Fruit fly (Drosophila melanogaster) whole organism, embryonic: ENCODE results near the gene CG12035.

ENCODE experiments used
- Aef1 ChIP-seq: fragments of 200-800 bp; sonication (Bioruptor generic); IDR thresholded peaks from 3 replicates; pipeline ENCODE4 v1.3.6; 2022; ENCODE audit warnings: missing biosample characterization, missing genetic modification characterization
- Atf6 ChIP-seq: fragments of 200-800 bp; sonication (Bioruptor generic); IDR thresholded peaks from 2 replicates; pipeline ENCODE4 v1.3.6; 2022; ENCODE audit warnings: missing biosample characterization, missing genetic modification characterization
- B-H2 ChIP-seq: fragments of 200-800 bp; sonication (Bioruptor generic); optimal IDR thresholded peaks from 2 replicates; lab custom pipeline; 2018; ENCODE audit warnings: missing biosample characterization, mild to moderate bottlenecking, missing genetic modification characterization
- Bgb ChIP-seq: fragments of 200-800 bp; sonication (Bioruptor generic); IDR thresholded peaks from 2 replicates; pipeline ENCODE4 v1.3.6; 2022; ENCODE audit warnings: missing biosample characterization, missing genetic modification characterization; ENCODE audit not compliant: partially characterized antibody
- CG12071 ChIP-seq: fragments of 200-800 bp; sonication (Bioruptor generic); optimal IDR thresholded peaks from 3 replicates; lab custom pipeline; 2018; ENCODE audit warnings: missing biosample characterization, mild to moderate bottlenecking, missing genetic modification characterization
- CG1603 ChIP-seq: fragments of 200-800 bp; sonication (Bioruptor generic); optimal IDR thresholded peaks from 2 replicates; lab custom pipeline; 2019; ENCODE audit warnings: missing biosample characterization, mild to moderate bottlenecking, missing genetic modification characterization, moderate library complexity
- CG17328 ChIP-seq: fragments of 200-800 bp; sonication (Bioruptor generic); IDR thresholded peaks from 2 replicates; pipeline ENCODE4 v1.3.6; 2022; ENCODE audit warnings: missing biosample characterization, missing genetic modification characterization
- CG17359 ChIP-seq: fragments of 200-800 bp; sonication (Bioruptor generic); optimal IDR thresholded peaks from 3 replicates; lab custom pipeline; 2018; ENCODE audit warnings: missing biosample characterization, mild to moderate bottlenecking, missing genetic modification characterization, moderate library complexity
- CG17612 ChIP-seq: fragments of 200-800 bp; sonication (Bioruptor generic); IDR thresholded peaks from 2 replicates; pipeline ENCODE4 v1.3.6; 2022; ENCODE audit warnings: missing biosample characterization, missing genetic modification characterization
- CG17802 ChIP-seq: fragments of 200-800 bp; sonication (Bioruptor generic); optimal IDR thresholded peaks from 2 replicates; lab custom pipeline; 2018; ENCODE audit warnings: missing biosample characterization, mild to moderate bottlenecking, missing genetic modification characterization, moderate library complexity
- CG1832 ChIP-seq: fragments of 200-800 bp; sonication (Bioruptor generic); optimal IDR thresholded peaks from 2 replicates; lab custom pipeline; 2017; ENCODE audit warnings: missing biosample characterization, mild to moderate bottlenecking, missing genetic modification characterization, inconsistent platforms
- CG18599 ChIP-seq: fragments of 200-800 bp; sonication (Bioruptor generic); optimal IDR thresholded peaks from 3 replicates; lab custom pipeline; 2017; ENCODE audit warnings: missing biosample characterization, missing genetic modification characterization, mild to moderate bottlenecking, moderate library complexity, missing genetic modification reagents
- CG32772 ChIP-seq: fragments of 200-800 bp; sonication (Bioruptor generic); IDR thresholded peaks from 2 replicates; pipeline ENCODE4 v1.3.6; 2022; ENCODE audit warnings: missing biosample characterization, missing genetic modification characterization
- CG34422 ChIP-seq: fragments of 200-800 bp; sonication (Bioruptor generic); IDR thresholded peaks from 3 replicates; pipeline ENCODE4 v1.3.6; 2022; ENCODE audit warnings: missing biosample characterization, missing genetic modification characterization
- CG43689 ChIP-seq: fragments of 200-800 bp; sonication (Bioruptor generic); IDR thresholded peaks from 2 replicates; pipeline ENCODE4 v1.3.6; 2022; ENCODE audit warnings: missing biosample characterization, missing genetic modification characterization
- CG6765 ChIP-seq: fragments of 200-800 bp; sonication (Bioruptor generic); optimal IDR thresholded peaks from 3 replicates; lab custom pipeline; 2017; ENCODE audit warnings: missing biosample characterization, mild to moderate bottlenecking, missing genetic modification characterization
- CG7786 ChIP-seq: fragments of 200-800 bp; sonication (Bioruptor generic); optimal IDR thresholded peaks from 2 replicates; lab custom pipeline; 2016; ENCODE audit warnings: missing biosample characterization, missing genetic modification characterization
- CG8089 ChIP-seq: fragments of 200-800 bp; sonication (Bioruptor generic); optimal IDR thresholded peaks from 3 replicates; lab custom pipeline; 2016; ENCODE audit warnings: missing biosample characterization, missing genetic modification characterization
- CG9215 ChIP-seq: fragments of 200-800 bp; sonication (Bioruptor generic); IDR thresholded peaks from 2 replicates; pipeline ENCODE4 v1.3.6; 2022; ENCODE audit warnings: missing biosample characterization, missing genetic modification characterization
- CoRest ChIP-seq: fragments of 200-800 bp; sonication (Bioruptor generic); optimal IDR thresholded peaks from 3 replicates; lab custom pipeline; 2018; ENCODE audit warnings: missing biosample characterization, mild to moderate bottlenecking, missing genetic modification characterization, moderate library complexity
- CrebB ChIP-seq: fragments of 200-800 bp; sonication (Bioruptor generic); optimal IDR thresholded peaks from 3 replicates; lab custom pipeline; 2018; ENCODE audit warnings: missing biosample characterization, mild to moderate bottlenecking, missing genetic modification characterization
- Dad ChIP-seq: fragments of 200-800 bp; sonication (Bioruptor generic); optimal IDR thresholded peaks from 3 replicates; lab custom pipeline; 2016; ENCODE audit warnings: missing biosample characterization, missing genetic modification characterization
- GATAe ChIP-seq: fragments of 200-800 bp; sonication (Bioruptor generic); conservative IDR thresholded peaks from 2 replicates; pipeline ENCODE4 v1.3.6; 2022; ENCODE audit warnings: missing biosample characterization, missing genetic modification characterization
- Gsc ChIP-seq: fragments of 200-800 bp; sonication (Bioruptor generic); IDR thresholded peaks from 2 replicates; pipeline ENCODE4 v1.3.6; 2022; ENCODE audit warnings: missing biosample characterization, missing genetic modification characterization
- HLH4C ChIP-seq: fragments of 200-800 bp; sonication (Bioruptor generic); IDR thresholded peaks from 3 replicates; pipeline ENCODE4 v1.3.6; 2022; ENCODE audit warnings: missing biosample characterization, missing genetic modification characterization; ENCODE audit not compliant: partially characterized antibody
- Hsf ChIP-seq: fragments of 200-800 bp; sonication (Bioruptor generic); optimal IDR thresholded peaks from 3 replicates; lab custom pipeline; 2016; ENCODE audit warnings: missing biosample characterization, missing genetic modification characterization
- MESR4 ChIP-seq: fragments of 200-800 bp; sonication (Bioruptor generic); optimal IDR thresholded peaks from 2 replicates; lab custom pipeline; 2018; ENCODE audit warnings: missing biosample characterization, mild to moderate bottlenecking, missing genetic modification characterization, moderate library complexity
- Mad ChIP-seq: fragments of 200-800 bp; sonication (Bioruptor generic); optimal IDR thresholded peaks from 2 replicates; lab custom pipeline; 2016; ENCODE audit warnings: missing biosample characterization, missing genetic modification characterization
- Rfx ChIP-seq: fragments of 200-800 bp; sonication (Bioruptor generic); IDR thresholded peaks from 2 replicates; pipeline ENCODE4 v1.3.6; 2022; ENCODE audit warnings: missing biosample characterization, missing genetic modification characterization
- Sox100B ChIP-seq: fragments of 200-800 bp; sonication (Bioruptor generic); optimal IDR thresholded peaks from 3 replicates; lab custom pipeline; 2018; ENCODE audit warnings: missing biosample characterization, mild to moderate bottlenecking, missing genetic modification characterization
- Sry-δ ChIP-seq: fragments of 200-800 bp; sonication (Bioruptor generic); optimal IDR thresholded peaks from 2 replicates; lab custom pipeline; 2016; ENCODE audit warnings: missing biosample characterization, missing genetic modification characterization
- Ssrp ChIP-seq: fragments of 200-800 bp; sonication (Bioruptor generic); optimal IDR thresholded peaks from 2 replicates; lab custom pipeline; 2018; ENCODE audit warnings: missing biosample characterization, mild to moderate bottlenecking, missing genetic modification characterization, moderate library complexity
- Stat92E ChIP-seq, 3 experiments: fragments of >200 bp in 2 of 3; fragments of 200-800 bp in 1 of 3; sonication (Bioruptor generic) in 1 of 3; optimal IDR thresholded peaks; 2 replicates each; lab custom pipeline; 2017 to 2019; ENCODE audit warnings: missing biosample characterization in 3 of 3, missing genetic modification characterization in 3 of 3, mild to moderate bottlenecking in 1 of 3, moderate library complexity in 1 of 3
- YL-1 ChIP-seq: fragments of 200-800 bp; sonication (Bioruptor generic); optimal IDR thresholded peaks from 3 replicates; lab custom pipeline; 2017; ENCODE audit warnings: missing biosample characterization, mild to moderate bottlenecking, missing genetic modification characterization
- disco-r ChIP-seq: fragments of 200-800 bp; sonication (Bioruptor generic); optimal IDR thresholded peaks from 2 replicates; lab custom pipeline; 2016; ENCODE audit warnings: missing biosample characterization, missing genetic modification characterization
- dpn ChIP-seq, 2 experiments: fragments of 200-800 bp; sonication (Bioruptor generic); optimal IDR thresholded peaks; 3 replicates each; lab custom pipeline; 2016; ENCODE audit warnings: missing biosample characterization in 2 of 2, missing genetic modification characterization in 2 of 2
- fd3F ChIP-seq: fragments of 200-800 bp; sonication (Bioruptor generic); optimal IDR thresholded peaks from 2 replicates; lab custom pipeline; 2018; ENCODE audit warnings: missing biosample characterization, mild to moderate bottlenecking, missing genetic modification characterization, moderate library complexity
- luna ChIP-seq: fragments of 200-800 bp; sonication (Bioruptor generic); optimal IDR thresholded peaks from 2 replicates; lab custom pipeline; 2016; ENCODE audit warnings: missing biosample characterization, missing genetic modification characterization
- mld ChIP-seq: fragments of 200-800 bp; sonication (Bioruptor generic); IDR thresholded peaks from 3 replicates; pipeline ENCODE4 v1.3.6; 2022; ENCODE audit warnings: missing biosample characterization, missing genetic modification characterization; ENCODE audit not compliant: partially characterized antibody
- nmo ChIP-seq: fragments of 200-800 bp; sonication (Bioruptor generic); optimal IDR thresholded peaks from 2 replicates; lab custom pipeline; 2018; ENCODE audit warnings: missing biosample characterization, mild to moderate bottlenecking, missing genetic modification characterization, moderate library complexity
- odd ChIP-seq: fragments of 200-800 bp; sonication (Bioruptor generic); optimal IDR thresholded peaks from 2 replicates; lab custom pipeline; 2017; ENCODE audit warnings: missing biosample characterization, mild to moderate bottlenecking, missing genetic modification characterization
- pan ChIP-seq, 4 experiments: fragments of >200 bp in 3 of 4; fragments of 200-800 bp in 1 of 4; sonication (Bioruptor generic) in 1 of 4; optimal IDR thresholded peaks in 3 of 4; IDR thresholded peaks in 1 of 4; 2 replicates each; pipeline versions ENCODE4 v1.3.6 to Lab custom; 2017 to 2022; ENCODE audit warnings: missing biosample characterization in 2 of 4, missing genetic modification characterization in 2 of 4, mixed read lengths in 1 of 4
- run ChIP-seq: fragments of 200-800 bp; sonication (Bioruptor generic); optimal IDR thresholded peaks from 3 replicates; lab custom pipeline; 2018; ENCODE audit warnings: missing biosample characterization, mild to moderate bottlenecking, missing genetic modification characterization
- sim ChIP-seq: fragments of 200-800 bp; sonication (Bioruptor generic); IDR thresholded peaks from 2 replicates; pipeline ENCODE4 v1.3.6; 2022; ENCODE audit warnings: missing biosample characterization, missing genetic modification characterization
- sisA ChIP-seq: fragments of 200-800 bp; sonication (Bioruptor generic); IDR thresholded peaks from 2 replicates; pipeline ENCODE4 v1.3.6; 2022; ENCODE audit warnings: missing biosample characterization, missing genetic modification characterization
- slou ChIP-seq: fragments of 200-800 bp; sonication (Bioruptor generic); optimal IDR thresholded peaks from 3 replicates; lab custom pipeline; 2016; ENCODE audit warnings: missing biosample characterization, missing genetic modification characterization
- sob ChIP-seq: fragments of 200-800 bp; sonication (Bioruptor generic); IDR thresholded peaks from 2 replicates; pipeline ENCODE4 v1.3.6; 2022; ENCODE audit warnings: missing biosample characterization, missing genetic modification characterization
- toy ChIP-seq: fragments of 200-800 bp; sonication (Bioruptor generic); IDR thresholded peaks from 2 replicates; pipeline ENCODE4 v1.3.6; 2022; ENCODE audit warnings: missing biosample characterization, missing genetic modification characterization
- tup ChIP-seq: fragments of 200-800 bp; sonication (Bioruptor generic); optimal IDR thresholded peaks from 2 replicates; lab custom pipeline; 2016; ENCODE audit warnings: missing biosample characterization, mild to moderate bottlenecking, missing genetic modification characterization, moderate library complexity
- vfl ChIP-seq: fragments of 200-800 bp; sonication (Bioruptor generic); optimal IDR thresholded peaks from 2 replicates; lab custom pipeline; 2016; ENCODE audit warnings: missing biosample characterization, missing genetic modification characterization
- yki ChIP-seq: fragments of >200 bp; optimal IDR thresholded peaks from 3 replicates; lab custom pipeline; 2018
- zfh2 ChIP-seq: fragments of 200-800 bp; sonication (Bioruptor generic); optimal IDR thresholded peaks from 2 replicates; lab custom pipeline; 2016; ENCODE audit warnings: missing biosample characterization, missing genetic modification characterization

Gene CG12035

DNA sequence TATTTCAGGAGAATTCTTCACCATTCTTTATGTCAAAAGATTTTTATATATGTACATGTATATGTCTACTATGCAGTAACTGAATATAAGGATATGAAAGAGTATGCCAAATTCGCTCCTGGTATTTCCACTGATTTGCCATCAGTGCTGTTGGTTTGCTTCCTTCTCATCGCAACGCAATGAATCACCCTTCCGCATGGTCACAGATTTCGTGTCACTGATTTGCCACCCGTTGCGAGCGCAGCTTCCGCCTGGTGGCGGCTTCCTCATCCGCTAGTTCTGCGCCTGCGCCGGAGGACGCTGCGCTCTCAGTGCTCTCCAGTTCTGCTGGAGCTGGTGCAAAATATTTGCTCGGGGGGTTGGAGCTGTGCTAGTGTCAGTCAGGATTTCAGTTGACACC is 24.0 kb downstream of the CG12035 start (continued):
- no peak for TF ChIP-seq odd (GFP tag; lab: Kevin White, UChicago)
- no peak for TF ChIP-seq fd3F
- no peak for TF ChIP-seq Gsc
- TF ChIP-seq luna (GFP tag; lab: Kevin White, UChicago), result no peak
- TF ChIP-seq pan (optimal IDR thresholded peaks at IDR 0.05; lab: Kevin White, UChicago), result no peak
- TF ChIP-seq pan (GFP tag; optimal IDR thresholded peaks at IDR 0.05 in 1 of 2, IDR thresholded peaks at IDR 0.05 in 1 of 2), result no peak
- no peak for TF ChIP-seq Mad (GFP tag; lab: Kevin White, UChicago)
- TF ChIP-seq toy (GFP tag; lab: Robert Waterston, UW), result no peak
- no peak for TF ChIP-seq sisA
- no peak for TF ChIP-seq vfl
- TF ChIP-seq Sry-δ (GFP tag; lab: Kevin White, UChicago), result no peak
- no peak for TF ChIP-seq CG17359 (tag; lab: Kevin White, UChicago)
- TF ChIP-seq MESR4 (GFP tag; lab: Kevin White, UChicago), result no peak
- no peak for TF ChIP-seq HLH4C
- TF ChIP-seq sim (GFP tag; lab: Robert Waterston, UW), result no peak
- TF ChIP-seq CG1832 (GFP tag; lab: Kevin White, UChicago), result no peak
- TF ChIP-seq CG34422, result no peak
- TF ChIP-seq CG17802 (tag; lab: Kevin White, UChicago), result no peak
- no peak for TF ChIP-seq nmo (GFP tag; lab: Kevin White, UChicago)
- TF ChIP-seq CG8089 (GFP tag; lab: Kevin White, UChicago), result no peak
- no peak for TF ChIP-seq CG43689 (GFP tag; lab: Robert Waterston, UW)
- no peak for TF ChIP-seq CoRest (tag; lab: Kevin White, UChicago)
- no peak for TF ChIP-seq slou (GFP tag; lab: Kevin White, UChicago)
- no peak for TF ChIP-seq CG1603 (tag; lab: Kevin White, UChicago)
- no peak for TF ChIP-seq CG7786 (GFP tag; lab: Kevin White, UChicago)
- no peak for TF ChIP-seq zfh2 (GFP tag; lab: Kevin White, UChicago)
- TF ChIP-seq Aef1 (GFP tag; lab: Robert Waterston, UW), result no peak
- no peak for TF ChIP-seq Hsf (GFP tag; lab: Kevin White, UChicago)
- TF ChIP-seq tup (GFP tag; lab: Kevin White, UChicago), result no peak
- TF ChIP-seq CG12071, result no peak
- no peak for TF ChIP-seq Sox100B (GFP tag; lab: Kevin White, UChicago)
- no peak for TF ChIP-seq CG9215 (GFP tag; lab: Robert Waterston, UW)
- TF ChIP-seq GATAe, result no peak
- no peak for TF ChIP-seq disco-r (GFP tag; lab: Kevin White, UChicago)
- no peak for TF ChIP-seq CG17328 (GFP tag; lab: Robert Waterston, UW)
- no peak for TF ChIP-seq yki (lab: Kevin White, UChicago)
- no peak for TF ChIP-seq Ssrp (tag; lab: Kevin White, UChicago)
- TF ChIP-seq CG32772, result no peak
- peak; percentile 2 for TF ChIP-seq B-H2
- TF ChIP-seq Atf6 (GFP tag; lab: Robert Waterston, UW), result no peak
- no peak for TF ChIP-seq dpn (GFP tag; optimal IDR thresholded peaks at IDR 0.05; lab: Kevin White, UChicago)
- TF ChIP-seq Stat92E (GFP tag; optimal IDR thresholded peaks at IDR 0.05; lab: Kevin White, UChicago), result no peak
- TF ChIP-seq sob (GFP tag; lab: Robert Waterston, UW), result no peak
- TF ChIP-seq mld (GFP tag; lab: Robert Waterston, UW), result no peak
- TF ChIP-seq YL-1, result no peak
- TF ChIP-seq Bgb, result no peak
- no peak for TF ChIP-seq Dad (GFP tag; lab: Kevin White, UChicago)
- no peak for TF ChIP-seq CrebB
- no peak for TF ChIP-seq run (tag; lab: Kevin White, UChicago)
- TF ChIP-seq CG18599 (GFP tag; lab: Kevin White, UChicago), result peak; percentile 14
- TF ChIP-seq CG17612 (GFP tag; lab: Robert Waterston, UW), result no peak
- no peak for TF ChIP-seq CG6765 (GFP tag; lab: Kevin White, UChicago)
- 0 out of 2 replicates have a peak, but pooled peaks have one; percentile 15 for TF ChIP-seq Rfx (GFP tag; lab: Robert Waterston, UW)
